In the genomic region with DNA sequence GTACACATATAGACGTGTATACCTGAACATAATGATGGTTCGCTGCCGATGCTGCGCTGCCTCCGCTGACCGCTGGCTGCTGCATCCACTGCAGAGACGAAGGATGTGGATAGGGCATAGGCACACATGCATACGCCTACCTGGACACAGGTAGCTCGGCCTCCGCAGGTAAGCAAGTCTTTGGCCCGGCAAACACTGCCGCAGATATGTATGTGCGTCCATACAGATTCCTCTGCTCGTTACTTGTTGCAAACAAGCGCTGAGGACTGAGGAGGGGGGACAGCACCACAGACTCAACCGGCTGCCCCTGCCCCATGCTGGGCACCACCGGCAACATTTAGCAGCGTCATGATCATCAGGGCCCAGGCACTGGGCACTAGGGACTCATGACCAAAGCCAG, we compare ENCODE assay signal across 1 fruit fly cellular context.
TF ChIP-seq lines count a peak whose summit lies in the region.

No protein-coding gene starts in this region.

TF ChIP-seq in whole organism, embryonic, 481 proteins besides CTCF, POLR2A, EP300 and RAD21 (continued from another document):
- TF ChIP-seq ara (GFP tag; IDR thresholded peaks at IDR 0.05; lab: Robert Waterston, UW), result peak; percentile 28; the same call in 1 of the 2 replicates
- TF ChIP-seq gsb-n (tag; optimal IDR thresholded peaks at IDR 0.05; lab: Kevin White, UChicago), result no peak
- 0 out of 3 replicates have a peak, but pooled peaks have one; percentile 25 for TF ChIP-seq Opbp (GFP tag; IDR thresholded peaks at IDR 0.05; lab: Robert Waterston, UW; ENCODE audit: partially characterized antibody)
- TF ChIP-seq Hr78 (GFP tag; optimal IDR thresholded peaks at IDR 0.05; lab: Kevin White, UChicago), result no peak
- no peak for TF ChIP-seq nom (GFP tag; optimal IDR thresholded peaks at IDR 0.05; lab: Kevin White, UChicago)
- no peak for TF ChIP-seq ase (GFP tag; IDR thresholded peaks at IDR 0.05; lab: Robert Waterston, UW)
- TF ChIP-seq zen (tag; optimal IDR thresholded peaks at IDR 0.05; lab: Kevin White, UChicago), result peak; percentile 46
- TF ChIP-seq CG10543 (GFP tag; optimal IDR thresholded peaks at IDR 0.05; lab: Kevin White, UChicago), result peak; percentile 44
- TF ChIP-seq crol (GFP tag; IDR thresholded peaks at IDR 0.05; lab: Robert Waterston, UW), result peak; percentile 40; the same call in 1 of the 2 replicates
- no peak for TF ChIP-seq shn (GFP tag; optimal IDR thresholded peaks at IDR 0.05; lab: Kevin White, UChicago)
- peak; percentile 52 for TF ChIP-seq pros (GFP tag; optimal IDR thresholded peaks at IDR 0.05; lab: Kevin White, UChicago)
- TF ChIP-seq Lpt (GFP tag; optimal IDR thresholded peaks at IDR 0.05; lab: Kevin White, UChicago), result peak; percentile 42
- peak; percentile 57 for TF ChIP-seq CG15479 (GFP tag; optimal IDR thresholded peaks at IDR 0.05; lab: Kevin White, UChicago)
